Worm (Caenorhabditis elegans) whole organism, L2 larva: ENCODE results near the gene cee-1.

Experiments used
- elt-1 ChIP-seq: fragments of 150-350 bp; optimal IDR thresholded peaks from 2 replicates; lab custom pipeline; 2014; ENCODE audit warnings: missing biosample characterization, missing genetic modification characterization
- nhr-25 ChIP-seq: fragments of 150-350 bp; sonication (generic microtip); optimal IDR thresholded peaks from 3 replicates; lab custom pipeline; 2014; ENCODE audit warnings: missing biosample characterization, missing genetic modification characterization
- unc-62 ChIP-seq: fragments of 150-350 bp; optimal IDR thresholded peaks from 2 replicates; lab custom pipeline; 2014; ENCODE audit warnings: missing biosample characterization, missing genetic modification reagents, missing genetic modification characterization

DNA sequence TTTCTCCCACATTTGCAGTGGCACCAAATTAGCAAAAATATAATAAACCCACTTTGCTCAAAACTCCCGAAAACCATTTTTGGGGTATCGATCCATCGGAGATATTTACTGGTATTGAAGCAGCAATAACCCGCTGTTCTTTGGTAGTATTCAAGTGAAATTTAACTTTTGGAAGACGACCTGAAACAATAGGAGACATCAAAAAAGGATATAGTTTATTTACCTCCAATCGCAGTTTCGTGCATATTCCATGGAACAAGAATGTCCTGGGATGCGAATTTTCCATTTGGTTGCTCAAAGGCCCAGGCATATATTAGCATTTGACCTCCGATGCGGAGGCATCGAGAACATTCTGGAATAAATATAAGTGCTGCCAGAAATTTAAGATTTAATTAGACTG is 39.1 kb upstream of the cee-1 start:
- TF ChIP-seq elt-1 (no peak), unc-62 (GFP tag; lab: Kevin White, UChicago) (no peak), nhr-25 (no peak)
